Worm (Caenorhabditis elegans) whole organism, late embryonic: ENCODE results near the gene Y73B3A.4.

Experiments
- C38D4.7 ChIP-seq: fragments of 200-800 bp; sonication (Bioruptor generic); optimal IDR thresholded peaks from 2 replicates; lab custom pipeline; 2018; ENCODE audit warnings: mild to moderate bottlenecking, missing genetic modification characterization, moderate library complexity, missing compliant biosample characterization
- ceh-2 ChIP-seq: sonication (generic microtip); optimal IDR thresholded peaks from 2 replicates; lab custom pipeline; 2016; ENCODE audit warnings: missing genotype, missing genetic modification characterization, missing compliant biosample characterization
- ceh-6 ChIP-seq: fragments of 200-800 bp; sonication (Bioruptor generic); optimal IDR thresholded peaks from 2 replicates; lab custom pipeline; 2018; ENCODE audit warnings: mild to moderate bottlenecking, missing genetic modification characterization, missing compliant biosample characterization
- fkh-6 ChIP-seq: sonication (generic microtip); optimal IDR thresholded peaks from 2 replicates; lab custom pipeline; 2016; ENCODE audit warnings: missing genetic modification characterization, missing compliant biosample characterization

ce11 chrX:117080-117479 lies 12.5 kb upstream of the Y73B3A.4 start, which contains the start of gene fbxa-222:
- TF ChIP-seq C38D4.7 (GFP tag; lab: Kevin White, UChicago) (no peak), ceh-6 (no peak), fkh-6 (no peak), ceh-2 (tag; lab: Kevin White, UChicago) (no peak)
